Fruit fly (Drosophila melanogaster) whole organism: ENCODE data around the gene Ptpmeg2.
A peak's percentile ranks its signal among the peaks of the same experiment; 100 is the strongest.

ENCODE experiments used
- CG8478 ChIP-seq: fragments of >200 bp; optimal IDR thresholded peaks from 2 replicates; lab custom pipeline; 2018; ENCODE audit warnings: inconsistent platforms
- Dll ChIP-seq: fragments of >200 bp; optimal IDR thresholded peaks from 2 replicates; lab custom pipeline; 2017
- EcR ChIP-seq, 2 experiments: fragments of >200 bp; optimal IDR thresholded peaks; 2 replicates each; lab custom pipeline; 2017; ENCODE audit warnings: missing biosample characterization in 2 of 2, missing genetic modification characterization in 2 of 2, missing genetic modification reagents in 2 of 2
- pan ChIP-seq: fragments of >200 bp; optimal IDR thresholded peaks from 2 replicates; lab custom pipeline; 2017
- psq ChIP-seq: fragments of >200 bp; optimal IDR thresholded peaks from 2 replicates; lab custom pipeline; 2017
- usp ChIP-seq: fragments of >200 bp; optimal IDR thresholded peaks from 2 replicates; lab custom pipeline; 2017; ENCODE audit warnings: missing biosample characterization, missing genetic modification characterization, mixed read lengths

Ptpmeg2 gene

DNA sequence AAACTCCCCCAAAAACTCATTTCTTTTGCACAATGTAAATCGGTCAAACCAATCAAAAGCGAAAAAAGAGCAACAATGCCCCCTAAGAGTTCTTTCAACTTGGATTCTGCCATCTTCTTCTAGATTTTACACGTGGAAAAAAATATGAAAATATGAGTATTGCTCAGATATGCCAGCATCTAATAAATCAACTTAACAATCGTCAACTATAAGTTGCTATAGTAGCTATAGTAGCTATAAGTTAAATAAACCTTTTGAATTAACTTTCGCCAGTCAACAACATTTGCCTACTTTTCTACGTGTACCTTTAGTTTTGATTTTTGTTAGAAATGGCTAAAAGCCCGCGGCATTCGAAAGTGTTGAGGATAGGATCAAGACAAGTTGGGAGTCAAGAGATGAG, 5.7 kb downstream of the Ptpmeg2 start:
- TF ChIP-seq psq (lab: Kevin White, UChicago) (no peak), usp (GFP tag; lab: Kevin White, UChicago) (no peak), Dll (lab: Kevin White, UChicago) (no peak), EcR (GFP tag; optimal IDR thresholded peaks at IDR 0.05; lab: Kevin White, UChicago) (no peak), CG8478 (lab: Kevin White, UChicago) (no peak), pan (no peak)

DNA sequence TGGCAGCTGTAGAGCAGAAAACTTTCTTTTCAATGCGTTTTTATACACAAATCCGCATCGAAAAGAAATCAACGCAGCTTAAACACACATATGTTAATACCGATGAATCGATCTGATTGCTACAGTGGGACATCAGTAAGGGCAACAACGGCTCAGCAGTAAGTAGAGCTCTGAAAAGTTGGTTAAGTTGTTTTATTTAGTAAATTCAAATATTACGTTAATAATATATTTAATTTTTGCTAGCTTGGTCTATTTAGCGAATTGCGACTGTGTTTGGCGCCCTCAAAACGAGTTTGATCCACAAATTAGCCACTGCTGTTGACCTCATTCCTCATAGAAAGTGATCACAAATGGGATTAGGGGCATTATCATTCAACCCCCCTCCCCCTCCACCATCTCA, 6.9 kb downstream of the Ptpmeg2 start:
- TF ChIP-seq EcR (GFP tag; optimal IDR thresholded peaks at IDR 0.05; lab: Kevin White, UChicago), result no peak
- no peak for TF ChIP-seq Dll (lab: Kevin White, UChicago)
- no peak for TF ChIP-seq psq (lab: Kevin White, UChicago)
- no peak for TF ChIP-seq pan
- TF ChIP-seq CG8478 (lab: Kevin White, UChicago), result no peak
- TF ChIP-seq usp (GFP tag; lab: Kevin White, UChicago), result no peak

dm6 chrX:9650757-9651594, 8.0 kb downstream of the Ptpmeg2 start:
- peak in 1 of 2 experiments; percentile 56 for TF ChIP-seq EcR (GFP tag; optimal IDR thresholded peaks at IDR 0.05; lab: Kevin White, UChicago)
- TF ChIP-seq CG8478 (lab: Kevin White, UChicago), result no peak
- TF ChIP-seq psq (lab: Kevin White, UChicago), result no peak
- TF ChIP-seq usp (GFP tag; lab: Kevin White, UChicago), result no peak

- TF ChIP-seq Dll (lab: Kevin White, UChicago), result no peak
- TF ChIP-seq psq (lab: Kevin White, UChicago), result no peak
- no peak for TF ChIP-seq usp (GFP tag; lab: Kevin White, UChicago)
- TF ChIP-seq CG8478 (lab: Kevin White, UChicago), result no peak
- TF ChIP-seq pan, result no peak
- TF ChIP-seq EcR (GFP tag; optimal IDR thresholded peaks at IDR 0.05; lab: Kevin White, UChicago), result no peak
These were observed 8.9 kb downstream of the Ptpmeg2 start for dm6 chrX:9650048-9650447.

- TF ChIP-seq psq (lab: Kevin White, UChicago), result no peak
- TF ChIP-seq usp (GFP tag; lab: Kevin White, UChicago), result no peak
- no peak for TF ChIP-seq EcR (GFP tag; optimal IDR thresholded peaks at IDR 0.05; lab: Kevin White, UChicago)
- no peak for TF ChIP-seq pan
- no peak for TF ChIP-seq Dll (lab: Kevin White, UChicago)
- TF ChIP-seq CG8478 (lab: Kevin White, UChicago), result no peak
These were observed 11.9 kb downstream of the Ptpmeg2 start for dm6 chrX:9647067-9647466.

- TF ChIP-seq EcR (GFP tag; optimal IDR thresholded peaks at IDR 0.05; lab: Kevin White, UChicago) (peak; percentile 97 to 98), pan (no peak), CG8478 (lab: Kevin White, UChicago) (no peak), psq (lab: Kevin White, UChicago) (no peak)
These were observed 12.9 kb downstream of the Ptpmeg2 start for dm6 chrX:9646022-9646421.

dm6 chrX:9644828-9645227, 14.1 kb downstream of the Ptpmeg2 start:
- TF ChIP-seq EcR (GFP tag; optimal IDR thresholded peaks at IDR 0.05; lab: Kevin White, UChicago) (no peak), CG8478 (lab: Kevin White, UChicago) (no peak), Dll (lab: Kevin White, UChicago) (no peak), usp (GFP tag; lab: Kevin White, UChicago) (no peak), pan (no peak), psq (lab: Kevin White, UChicago) (no peak)

DNA sequence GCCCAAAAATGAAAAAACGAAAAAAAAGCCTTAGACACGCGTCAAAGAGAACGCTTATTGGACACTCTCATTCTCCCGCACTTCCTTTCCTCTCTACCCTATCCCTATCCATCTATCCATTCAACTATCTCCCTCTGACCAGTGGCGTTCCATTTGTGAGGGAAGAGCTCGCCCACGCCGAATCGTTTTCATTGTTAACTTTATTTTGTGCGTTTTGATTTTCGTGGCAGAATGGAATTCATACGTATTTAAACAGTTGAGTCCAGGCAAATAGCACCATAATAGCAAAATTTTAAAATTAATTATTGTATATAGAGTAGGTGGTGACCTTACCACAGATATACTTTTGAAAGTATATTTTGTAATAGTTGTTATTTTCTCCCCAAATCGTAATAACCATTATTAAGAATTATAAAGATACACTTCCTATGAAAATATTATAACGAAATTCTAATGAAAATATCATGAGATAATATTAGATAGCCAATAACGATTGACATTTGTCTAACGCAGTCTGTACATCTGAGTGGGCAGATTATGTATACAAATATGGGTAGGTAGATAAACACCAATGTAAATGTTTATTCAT, 17.7 kb downstream of the Ptpmeg2 start:
- TF ChIP-seq pan (no peak), EcR (GFP tag; optimal IDR thresholded peaks at IDR 0.05; lab: Kevin White, UChicago) (no peak), usp (GFP tag; lab: Kevin White, UChicago) (no peak), CG8478 (lab: Kevin White, UChicago) (no peak), psq (lab: Kevin White, UChicago) (no peak), Dll (lab: Kevin White, UChicago) (no peak)

dm6 chrX:9640690-9641149, 18.2 kb downstream of the Ptpmeg2 start:
- no peak for TF ChIP-seq pan
- no peak for TF ChIP-seq usp (GFP tag; lab: Kevin White, UChicago)
- no peak for TF ChIP-seq CG8478 (lab: Kevin White, UChicago)
- no peak for TF ChIP-seq psq (lab: Kevin White, UChicago)
- no peak for TF ChIP-seq Dll (lab: Kevin White, UChicago)
- TF ChIP-seq EcR (GFP tag; optimal IDR thresholded peaks at IDR 0.05; lab: Kevin White, UChicago), result no peak

- TF ChIP-seq CG8478 (lab: Kevin White, UChicago), result no peak
- TF ChIP-seq Dll (lab: Kevin White, UChicago), result no peak
- TF ChIP-seq usp (GFP tag; lab: Kevin White, UChicago), result no peak
- no peak for TF ChIP-seq psq (lab: Kevin White, UChicago)
- no peak for TF ChIP-seq EcR (GFP tag; optimal IDR thresholded peaks at IDR 0.05; lab: Kevin White, UChicago)
- no peak for TF ChIP-seq pan
These were observed 20.0 kb downstream of the Ptpmeg2 start for dm6 chrX:9638927-9639420.

- TF ChIP-seq usp (GFP tag; lab: Kevin White, UChicago) (no peak), Dll (lab: Kevin White, UChicago) (no peak), CG8478 (lab: Kevin White, UChicago) (no peak), EcR (GFP tag; optimal IDR thresholded peaks at IDR 0.05; lab: Kevin White, UChicago) (no peak), psq (lab: Kevin White, UChicago) (no peak), pan (no peak)
These were observed 22.1 kb downstream of the Ptpmeg2 start for dm6 chrX:9636835-9637234.
